Fruit fly (Drosophila melanogaster): ENCODE measurements around the gene Dysb.

Dysb gene

dm6 chr3L:18870027-18870426 lies 2.5 kb downstream of the Dysb start, which contains the start of gene Blos3 (continued):
- TF ChIP-seq CG14050 (GFP tag; IDR thresholded peaks at IDR 0.05) (no peak), ewg (GFP tag; optimal IDR thresholded peaks at IDR 0.05) (no peak), CG12219 (GFP tag; optimal IDR thresholded peaks at IDR 0.05) (peak; percentile 9), TFAM (GFP tag; optimal IDR thresholded peaks at IDR 0.05) (no peak), schlank (tag; optimal IDR thresholded peaks at IDR 0.05) (no peak), klu (GFP tag; IDR thresholded peaks at IDR 0.05) (no peak), Dip3 (GFP tag; optimal IDR thresholded peaks at IDR 0.05) (peak; percentile 11), cato (GFP tag; optimal IDR thresholded peaks at IDR 0.05; ENCODE audit: borderline replicate concordance) (peak; percentile 2), bsh (GFP tag; optimal IDR thresholded peaks at IDR 0.05) (peak in 1 of 2 experiments; percentile 40), CG8359 (GFP tag; optimal IDR thresholded peaks at IDR 0.05; ENCODE audit: borderline replicate concordance) (no peak), ranshi (GFP tag; IDR thresholded peaks at IDR 0.05) (0 out of 2 replicates have a peak, but pooled peaks have one; percentile 20), luna (GFP tag; optimal IDR thresholded peaks at IDR 0.05) (no peak), btn (GFP tag; optimal IDR thresholded peaks at IDR 0.05) (no peak), CG11247 (GFP tag; IDR thresholded peaks at IDR 0.05) (no peak), CG11504 (tag; optimal IDR thresholded peaks at IDR 0.05) (no peak), CG7839 (tag; optimal IDR thresholded peaks at IDR 0.05) (no peak), Ssrp (tag; optimal IDR thresholded peaks at IDR 0.05) (peak; percentile 39), CG6272 (GFP tag; IDR thresholded peaks at IDR 0.05) (no peak), Med (GFP tag) (peak; percentile 93), knrl (GFP tag; IDR thresholded peaks at IDR 0.05; ENCODE audit: partially characterized antibody) (no peak), CG14965 (GFP tag; optimal IDR thresholded peaks at IDR 0.05; ENCODE audit: borderline replicate concordance) (no peak), CG12104 (GFP tag; optimal IDR thresholded peaks at IDR 0.05) (peak; percentile 12), dimm (GFP tag; IDR thresholded peaks at IDR 0.05) (no peak), sim (GFP tag; IDR thresholded peaks at IDR 0.05) (no peak), CG9817 (tag; optimal IDR thresholded peaks at IDR 0.05) (peak; percentile 52), Gug (GFP tag; IDR thresholded peaks at IDR 0.05) (peak; percentile 38; the same call in 2 of the 4 replicates), Hr78 (GFP tag; optimal IDR thresholded peaks at IDR 0.05) (no peak), CG2712 (tag; optimal IDR thresholded peaks at IDR 0.05) (peak; percentile 54), hth (optimal IDR thresholded peaks at IDR 0.05) (no peak), CG5180 (GFP tag; optimal IDR thresholded peaks at IDR 0.05) (no peak), sna (GFP tag; IDR thresholded peaks at IDR 0.05; ENCODE audit: partially characterized antibody) (no peak), Max (GFP tag; optimal IDR thresholded peaks at IDR 0.05) (no peak), NFAT (GFP tag; IDR thresholded peaks at IDR 0.05) (peak; percentile 16; the same call in 1 of the 2 replicates), CG2120 (GFP tag; optimal IDR thresholded peaks at IDR 0.05) (peak; percentile 71), Dp (GFP tag; optimal IDR thresholded peaks at IDR 0.05) (no peak), Atf-2 (GFP tag; optimal IDR thresholded peaks at IDR 0.05) (peak; percentile 51), Poxn (GFP tag; IDR thresholded peaks at IDR 0.05) (no peak), CG15073 (GFP tag; optimal IDR thresholded peaks at IDR 0.05) (no peak), CG16779 (GFP tag; IDR thresholded peaks at IDR 0.05) (no peak), sd (tag; optimal IDR thresholded peaks at IDR 0.05) (no peak), nmo (GFP tag; optimal IDR thresholded peaks at IDR 0.05) (peak; percentile 11), CG11456 (GFP tag; IDR thresholded peaks at IDR 0.05) (no peak), CG1529 (GFP tag; optimal IDR thresholded peaks at IDR 0.05) (peak; percentile 73), zen2 (GFP tag; IDR thresholded peaks at IDR 0.05; ENCODE audit: partially characterized antibody) (no peak), CrebB (tag; optimal IDR thresholded peaks at IDR 0.05) (no peak), CG7745 (tag; optimal IDR thresholded peaks at IDR 0.05) (no peak), tx (GFP tag; optimal IDR thresholded peaks at IDR 0.05) (peak; percentile 16), D19A (tag; optimal IDR thresholded peaks at IDR 0.05) (no peak), HmgZ (tag; optimal IDR thresholded peaks at IDR 0.05) (no peak), vfl (GFP tag; optimal IDR thresholded peaks at IDR 0.05) (peak; percentile 10), CG6689 (GFP tag; IDR thresholded peaks at IDR 0.05) (peak; percentile 42; the same call in 1 of the 2 replicates)
